Worm (Caenorhabditis elegans) whole organism, L1 larva: ENCODE results near the gene T06A1.1.
A peak's percentile ranks its signal among the peaks of the same experiment; 100 is the strongest.

Experiments used
- C16A3.4 ChIP-seq: fragments of 150-350 bp; optimal IDR thresholded peaks from 2 replicates; lab custom pipeline; 2014; ENCODE audit warnings: missing biosample characterization, missing genetic modification characterization
- C34B4.2 ChIP-seq: sonication (generic microtip); optimal IDR thresholded peaks from 2 replicates; lab custom pipeline; 2017; ENCODE audit warnings: mild to moderate bottlenecking, missing genetic modification characterization, missing compliant biosample characterization
- ama-1 ChIP-seq: fragments of 150-350 bp; optimal IDR thresholded peaks from 2 replicates; lab custom pipeline; 2014
- blmp-1 ChIP-seq: fragments of 150-350 bp; optimal IDR thresholded peaks from 2 replicates; lab custom pipeline; 2014; ENCODE audit warnings: missing biosample characterization, missing genetic modification characterization
- ceh-8 ChIP-seq: fragments of 200-800 bp; sonication (Bioruptor generic); optimal IDR thresholded peaks from 2 replicates; lab custom pipeline; 2018; ENCODE audit warnings: mild to moderate bottlenecking, missing genetic modification characterization, moderate library complexity, missing compliant biosample characterization
- ceh-82 ChIP-seq, 3 experiments: fragments of 150-350 bp in 1 of 3; sonication (generic microtip) in 2 of 3; optimal IDR thresholded peaks; 2 replicates each; lab custom pipeline; 2014 to 2017; ENCODE audit warnings: missing biosample characterization in 3 of 3, missing genetic modification characterization in 3 of 3
- ceh-88 ChIP-seq: fragments of 200-800 bp; sonication (Bioruptor generic); IDR thresholded peaks from 2 replicates; pipeline ENCODE4 v1.3.6; 2022; ENCODE audit warnings: missing genetic modification characterization, missing compliant biosample characterization
- ceh-90 ChIP-seq: sonication (generic microtip); optimal IDR thresholded peaks from 2 replicates; lab custom pipeline; 2016; ENCODE audit warnings: missing genetic modification characterization, missing compliant biosample characterization
- dpl-1 ChIP-seq, 3 experiments: fragments of 150-350 bp in 2 of 3; sonication (generic microtip) in 1 of 3; optimal IDR thresholded peaks; 2 replicates each; lab custom pipeline; 2014 to 2017; ENCODE audit warnings: missing biosample characterization in 3 of 3, missing genetic modification characterization in 3 of 3, missing genetic modification reagents in 3 of 3
- dsc-1 ChIP-seq: sonication (generic microtip); optimal IDR thresholded peaks from 2 replicates; lab custom pipeline; 2016; ENCODE audit warnings: mild to moderate bottlenecking, missing genetic modification characterization, missing compliant biosample characterization
- efl-1 ChIP-seq, 4 experiments: fragments of 150-350 bp; optimal IDR thresholded peaks in 3 of 4; peaks in 1 of 4; 1 replicate in 1 of 4; 2 replicates in 3 of 4; lab custom pipeline; 2014; ENCODE audit warnings: missing biosample characterization in 2 of 4, missing genetic modification characterization in 2 of 4, missing genetic modification reagents in 2 of 4
- egl-27 ChIP-seq, 2 experiments: fragments of 150-350 bp in 1 of 2; sonication (generic microtip); optimal IDR thresholded peaks; 3 replicates each; lab custom pipeline; 2017 to 2018; ENCODE audit warnings: missing biosample characterization in 2 of 2, missing genetic modification characterization in 2 of 2, missing genetic modification reagents in 2 of 2
- ets-5 ChIP-seq: fragments of 200-800 bp; sonication (Bioruptor generic); IDR thresholded peaks from 2 replicates; pipeline ENCODE4 v1.3.6; 2022; ENCODE audit warnings: missing genetic modification characterization, missing compliant biosample characterization
- fkh-4 ChIP-seq: sonication (generic microtip); optimal IDR thresholded peaks from 2 replicates; lab custom pipeline; 2016; ENCODE audit warnings: missing compliant biosample characterization, missing genetic modification characterization, borderline replicate concordance
- fkh-8 ChIP-seq: sonication (generic microtip); optimal IDR thresholded peaks from 2 replicates; lab custom pipeline; 2016; ENCODE audit warnings: mild to moderate bottlenecking, missing genetic modification characterization, missing compliant biosample characterization
- hlh-17 ChIP-seq: fragments of 200-800 bp; sonication (Bioruptor generic); optimal IDR thresholded peaks from 2 replicates; lab custom pipeline; 2018; ENCODE audit warnings: missing genetic modification characterization, mild to moderate bottlenecking, missing compliant biosample characterization, moderate library complexity, borderline replicate concordance
- irx-1 ChIP-seq: sonication (generic microtip); optimal IDR thresholded peaks from 2 replicates; lab custom pipeline; 2016; ENCODE audit warnings: missing genetic modification characterization, missing compliant biosample characterization
- jun-1 ChIP-seq: fragments of 150-350 bp; optimal IDR thresholded peaks from 2 replicates; lab custom pipeline; 2014; ENCODE audit warnings: missing biosample characterization, missing genetic modification reagents, missing genetic modification characterization
- lin-14 ChIP-seq: fragments of 200-800 bp; sonication (Bioruptor generic); optimal IDR thresholded peaks from 2 replicates; lab custom pipeline; 2018; ENCODE audit warnings: mild to moderate bottlenecking, missing genetic modification characterization, moderate library complexity, missing compliant biosample characterization
- lin-15B ChIP-seq: fragments of 150-350 bp; sonication (generic microtip); optimal IDR thresholded peaks from 3 replicates; lab custom pipeline; 2014; ENCODE audit warnings: missing biosample characterization, missing genetic modification characterization
- mab-9 ChIP-seq: fragments of 200-800 bp; sonication (Bioruptor generic); IDR thresholded peaks from 2 replicates; pipeline ENCODE4 v1.3.6; 2022; ENCODE audit warnings: missing genetic modification reagents, missing genetic modification characterization, missing compliant biosample characterization
- mdl-1 ChIP-seq, 2 experiments: fragments of 150-350 bp; optimal IDR thresholded peaks; 2 replicates each; lab custom pipeline; 2014 to 2017; ENCODE audit warnings: missing biosample characterization in 2 of 2, missing genetic modification characterization in 2 of 2, inconsistent platforms in 1 of 2
- mef-2 ChIP-seq: fragments of 150-350 bp; optimal IDR thresholded peaks from 2 replicates; lab custom pipeline; 2014; ENCODE audit warnings: missing biosample characterization, missing genetic modification characterization
- mep-1 ChIP-seq: fragments of 150-350 bp; optimal IDR thresholded peaks from 2 replicates; lab custom pipeline; 2014; ENCODE audit warnings: missing biosample characterization, missing genetic modification characterization
- nhr-12 ChIP-seq: sonication (generic microtip); optimal IDR thresholded peaks from 2 replicates; lab custom pipeline; 2017; ENCODE audit warnings: missing biosample characterization, missing genetic modification characterization
- nhr-19 ChIP-seq: fragments of 200-800 bp; sonication (Bioruptor generic); conservative IDR thresholded peaks from 2 replicates; pipeline ENCODE4 v1.3.6; 2022; ENCODE audit warnings: missing genetic modification characterization, missing compliant biosample characterization
- nhr-20 ChIP-seq: sonication (generic microtip); optimal IDR thresholded peaks from 2 replicates; lab custom pipeline; 2016; ENCODE audit warnings: mild to moderate bottlenecking, missing genetic modification characterization, missing compliant biosample characterization
- nhr-237 ChIP-seq: fragments of 150-350 bp; optimal IDR thresholded peaks from 2 replicates; lab custom pipeline; 2014; ENCODE audit warnings: missing biosample characterization, missing genetic modification characterization
- nhr-28 ChIP-seq: fragments of 150-350 bp; optimal IDR thresholded peaks from 2 replicates; lab custom pipeline; 2014; ENCODE audit warnings: missing biosample characterization, missing genetic modification characterization
- nhr-47 ChIP-seq: sonication (generic microtip); optimal IDR thresholded peaks from 2 replicates; lab custom pipeline; 2016; ENCODE audit warnings: mild to moderate bottlenecking, missing genetic modification characterization, moderate library complexity, missing compliant biosample characterization
- nhr-76 ChIP-seq: sonication (generic microtip); optimal IDR thresholded peaks from 2 replicates; lab custom pipeline; 2017; ENCODE audit warnings: missing biosample characterization, missing genetic modification characterization
- nhr-77 ChIP-seq: fragments of 150-350 bp; optimal IDR thresholded peaks from 2 replicates; lab custom pipeline; 2014; ENCODE audit warnings: missing biosample characterization, missing genetic modification characterization
- nhr-85 ChIP-seq: sonication (generic microtip); peaks from one replicate; lab custom pipeline; 2016; ENCODE audit warnings: missing genetic modification characterization, inconsistent platforms, missing compliant biosample characterization
- nhr-90 ChIP-seq: sonication (generic microtip); optimal IDR thresholded peaks from 2 replicates; lab custom pipeline; 2016; ENCODE audit warnings: mild to moderate bottlenecking, missing genetic modification characterization, missing compliant biosample characterization; ENCODE audit not compliant: poor library complexity
- pax-3 ChIP-seq: fragments of 200-800 bp; sonication (Bioruptor generic); optimal IDR thresholded peaks from 2 replicates; lab custom pipeline; 2018; ENCODE audit warnings: mild to moderate bottlenecking, missing genetic modification characterization, moderate library complexity, missing compliant biosample characterization
- pqm-1 ChIP-seq: sonication (generic microtip); optimal IDR thresholded peaks from 3 replicates; lab custom pipeline; 2017; ENCODE audit warnings: missing biosample characterization, missing genetic modification characterization
- snpc-4 ChIP-seq: fragments of 150-350 bp; optimal IDR thresholded peaks from 2 replicates; lab custom pipeline; 2014; ENCODE audit warnings: missing biosample characterization, missing genetic modification characterization
- snu-23 ChIP-seq: sonication (generic microtip); optimal IDR thresholded peaks from 2 replicates; lab custom pipeline; 2016; ENCODE audit warnings: missing genetic modification characterization, missing compliant biosample characterization
- sox-4 ChIP-seq: sonication (generic microtip); optimal IDR thresholded peaks from 2 replicates; lab custom pipeline; 2016; ENCODE audit warnings: missing genetic modification characterization, missing compliant biosample characterization
- sptf-1 ChIP-seq: fragments of 150-350 bp; optimal IDR thresholded peaks from 2 replicates; lab custom pipeline; 2014; ENCODE audit warnings: missing biosample characterization, missing genetic modification characterization
- sup-37 ChIP-seq: fragments of 200-800 bp; sonication (Bioruptor generic); optimal IDR thresholded peaks from 2 replicates; lab custom pipeline; 2018; ENCODE audit warnings: mild to moderate bottlenecking, missing genetic modification characterization, missing compliant biosample characterization
- tbx-2 ChIP-seq: sonication (generic microtip); optimal IDR thresholded peaks from 2 replicates; lab custom pipeline; 2016; ENCODE audit warnings: missing genetic modification characterization, missing compliant biosample characterization
- unc-86 ChIP-seq: sonication (generic microtip); optimal IDR thresholded peaks from 2 replicates; lab custom pipeline; 2016; ENCODE audit warnings: missing genetic modification characterization, missing compliant biosample characterization
- zag-1 ChIP-seq: fragments of 150-350 bp; optimal IDR thresholded peaks from 2 replicates; lab custom pipeline; 2014; ENCODE audit warnings: missing biosample characterization, missing genetic modification characterization
- zip-4 ChIP-seq: fragments of 200-800 bp; sonication (Bioruptor generic); optimal IDR thresholded peaks from 2 replicates; lab custom pipeline; 2018; ENCODE audit warnings: mild to moderate bottlenecking, missing genetic modification characterization, moderate library complexity, missing compliant biosample characterization
- ztf-11 ChIP-seq, 2 experiments: sonication (generic microtip); optimal IDR thresholded peaks; 2 replicates each; lab custom pipeline; 2016 to 2017; ENCODE audit warnings: missing genetic modification characterization in 2 of 2, missing biosample characterization in 1 of 2, missing compliant biosample characterization in 1 of 2
- ztf-4 ChIP-seq: fragments of 150-350 bp; optimal IDR thresholded peaks from 2 replicates; lab custom pipeline; 2014; ENCODE audit warnings: missing biosample characterization, missing genetic modification characterization

The T06A1.1 gene

ce11 chrV:1940472-1941221 is 15.3 kb upstream of the T06A1.1 start:
- no peak for TF ChIP-seq hlh-17
- peak in 1 of 3 experiments; percentile 5 for TF ChIP-seq ceh-82 (tag; optimal IDR thresholded peaks at IDR 0.05; lab: Kevin White, UChicago)
- TF ChIP-seq lin-14 (GFP tag; lab: Kevin White, UChicago): peak; percentile 87
- TF ChIP-seq, all 84 proteins: peak for 2

- no peak for TF ChIP-seq zip-4
- no peak for TF ChIP-seq nhr-28
- TF ChIP-seq mab-9 (GFP tag; lab: Robert Waterston, UW): no peak
- TF ChIP-seq nhr-47 (tag; lab: Kevin White, UChicago): no peak
- no peak for TF ChIP-seq nhr-85 (tag; lab: Kevin White, UChicago)
- TF ChIP-seq snpc-4 (tag; lab: Kevin White, UChicago): no peak
- TF ChIP-seq lin-15B (tag; lab: Kevin White, UChicago): no peak
- no peak for TF ChIP-seq pax-3 (tag; lab: Kevin White, UChicago)
Observed at ce11 chrV:1937963-1938362, 12.6 kb upstream of the T06A1.1 start, which contains the start of gene glb-25. glb-25 (plus strand) TSS chrV:1938263.

ce11 chrV:1935494-1935893 is 10.1 kb upstream of the T06A1.1 start:
- peak; percentile 86 for TF ChIP-seq lin-14 (GFP tag; lab: Kevin White, UChicago)
- no peak for TF ChIP-seq egl-27 (tag; optimal IDR thresholded peaks at IDR 0.05; lab: Kevin White, UChicago)
- TF ChIP-seq fkh-4 (tag; lab: Kevin White, UChicago): no peak
- TF ChIP-seq nhr-20 (tag; lab: Kevin White, UChicago): no peak
- no peak for TF ChIP-seq dpl-1 (GFP tag; optimal IDR thresholded peaks at IDR 0.05; lab: Kevin White, UChicago)
- TF ChIP-seq jun-1 (tag; lab: Kevin White, UChicago): no peak
- TF ChIP-seq snpc-4 (tag; lab: Kevin White, UChicago): no peak
- no peak for TF ChIP-seq ama-1 (lab: Kevin White, UChicago)
- TF ChIP-seq nhr-47 (tag; lab: Kevin White, UChicago): peak; percentile 5
- no peak for TF ChIP-seq mdl-1 (tag; optimal IDR thresholded peaks at IDR 0.05; lab: Kevin White, UChicago)
- TF ChIP-seq irx-1 (tag; lab: Kevin White, UChicago): no peak
- TF ChIP-seq zag-1: no peak
- TF ChIP-seq nhr-77: no peak
- TF ChIP-seq nhr-19 (GFP tag; lab: Robert Waterston, UW): 0 out of 2 replicates have a peak, but pooled peaks have one; percentile 7
- no peak for TF ChIP-seq nhr-85 (tag; lab: Kevin White, UChicago)
- no peak for TF ChIP-seq pqm-1 (tag; lab: Kevin White, UChicago)
- TF ChIP-seq ceh-90 (tag; lab: Kevin White, UChicago): no peak
- no peak for TF ChIP-seq mep-1 (tag; lab: Kevin White, UChicago)
- no peak for TF ChIP-seq mef-2 (tag; lab: Kevin White, UChicago)
- peak; percentile 45 for TF ChIP-seq tbx-2 (tag; lab: Kevin White, UChicago)
- no peak for TF ChIP-seq nhr-90 (tag; lab: Kevin White, UChicago)
- no peak for TF ChIP-seq ceh-88
- TF ChIP-seq zip-4: no peak
- TF ChIP-seq sup-37 (GFP tag; lab: Kevin White, UChicago): no peak
- no peak for TF ChIP-seq dsc-1 (tag; lab: Kevin White, UChicago)
- no peak for TF ChIP-seq snu-23
- TF ChIP-seq nhr-12 (tag; lab: Kevin White, UChicago): no peak
- TF ChIP-seq unc-86: no peak
- no peak for TF ChIP-seq sptf-1 (tag; lab: Kevin White, UChicago)
- TF ChIP-seq blmp-1 (tag; lab: Kevin White, UChicago): no peak
- TF ChIP-seq nhr-237 (tag; lab: Kevin White, UChicago): no peak
- TF ChIP-seq ztf-11 (tag; optimal IDR thresholded peaks at IDR 0.05; lab: Kevin White, UChicago): no peak
- TF ChIP-seq mab-9 (GFP tag; lab: Robert Waterston, UW): no peak
- TF ChIP-seq ztf-4 (tag; lab: Kevin White, UChicago): no peak
- TF ChIP-seq nhr-76 (tag; lab: Kevin White, UChicago): no peak
- TF ChIP-seq ceh-8 (GFP tag; lab: Kevin White, UChicago): peak; percentile 73
- TF ChIP-seq C16A3.4: no peak
- no peak for TF ChIP-seq ets-5 (GFP tag; lab: Robert Waterston, UW)
- no peak for TF ChIP-seq efl-1 (optimal IDR thresholded peaks at IDR 0.05; lab: Kevin White, UChicago)
- no peak for TF ChIP-seq efl-1 (GFP tag; optimal IDR thresholded peaks at IDR 0.05 in 1 of 2; lab: Kevin White, UChicago)
- TF ChIP-seq C34B4.2 (tag; lab: Kevin White, UChicago): no peak
- TF ChIP-seq sox-4: no peak
- TF ChIP-seq fkh-8: no peak
